Worm (Caenorhabditis elegans): Measurements from ENCODE around the gene D1054.10.

D1054.10 gene

ce11 chrV:10792775-10793174 is at the start of gene D1054.10:
Gene D1054.10 (minus strand): TSS chrV:10792875.
- TF ChIP-seq unc-39 (tag; optimal IDR thresholded peaks at IDR 0.05) (no peak), flh-1 (GFP tag; optimal IDR thresholded peaks at IDR 0.05) (no peak), mab-5 (tag; optimal IDR thresholded peaks at IDR 0.05) (no peak), drap-1 (GFP tag; optimal IDR thresholded peaks at IDR 0.05) (no peak), unc-62 (GFP tag; optimal IDR thresholded peaks at IDR 0.05) (no peak), M03D4.4 (tag; optimal IDR thresholded peaks at IDR 0.05) (no peak), ztf-11 (tag; optimal IDR thresholded peaks at IDR 0.05) (no peak), snpc-4 (tag; optimal IDR thresholded peaks at IDR 0.05) (no peak), lsy-2 (tag; optimal IDR thresholded peaks at IDR 0.05) (no peak), lin-32 (GFP tag; optimal IDR thresholded peaks at IDR 0.05) (no peak), zip-8 (tag; optimal IDR thresholded peaks at IDR 0.05) (no peak)

ce11 chrV:10839398-10839797 is 46.7 kb upstream of the D1054.10 start:
- TF ChIP-seq M03D4.4 (tag; optimal IDR thresholded peaks at IDR 0.05): no peak
- TF ChIP-seq ces-1 (GFP tag; optimal IDR thresholded peaks at IDR 0.05): peak; percentile 75

ce11 chrV:10838204-10838603 is 45.5 kb upstream of the D1054.10 start:
- TF ChIP-seq cnd-1 (tag; optimal IDR thresholded peaks at IDR 0.05) (no peak), nhr-28 (tag; optimal IDR thresholded peaks at IDR 0.05) (no peak), ham-2 (GFP tag; optimal IDR thresholded peaks at IDR 0.05) (no peak), nhr-12 (tag; optimal IDR thresholded peaks at IDR 0.05) (no peak), M03D4.4 (tag; optimal IDR thresholded peaks at IDR 0.05) (no peak), lin-32 (GFP tag; optimal IDR thresholded peaks at IDR 0.05) (no peak), pha-4 (tag; optimal IDR thresholded peaks at IDR 0.05) (no peak), elt-1 (tag; optimal IDR thresholded peaks at IDR 0.05; ENCODE audit: borderline replicate concordance, insufficient read depth) (no peak), snpc-4 (tag; optimal IDR thresholded peaks at IDR 0.05) (no peak), sem-2 (GFP tag; optimal IDR thresholded peaks at IDR 0.05) (no peak), lsy-2 (tag; optimal IDR thresholded peaks at IDR 0.05) (no peak), unc-120 (tag; optimal IDR thresholded peaks at IDR 0.05; ENCODE audit: poor library complexity, severe bottlenecking) (no peak), ztf-11 (tag; optimal IDR thresholded peaks at IDR 0.05) (no peak), unc-62 (GFP tag; optimal IDR thresholded peaks at IDR 0.05) (no peak), drap-1 (GFP tag; optimal IDR thresholded peaks at IDR 0.05) (no peak), tbx-8 (GFP tag; optimal IDR thresholded peaks at IDR 0.05) (no peak), nhr-2 (tag; optimal IDR thresholded peaks at IDR 0.05) (no peak), mep-1 (tag; optimal IDR thresholded peaks at IDR 0.05) (no peak)

ce11 chrV:10834682-10835219 is 42.1 kb upstream of the D1054.10 start:
- TF ChIP-seq ces-1 (GFP tag; optimal IDR thresholded peaks at IDR 0.05) (peak; percentile 54), sem-2 (GFP tag; optimal IDR thresholded peaks at IDR 0.05) (no peak), drap-1 (GFP tag; optimal IDR thresholded peaks at IDR 0.05) (no peak), mab-5 (tag; optimal IDR thresholded peaks at IDR 0.05) (no peak), ceh-43 (GFP tag; optimal IDR thresholded peaks at IDR 0.05) (no peak)

DNA sequence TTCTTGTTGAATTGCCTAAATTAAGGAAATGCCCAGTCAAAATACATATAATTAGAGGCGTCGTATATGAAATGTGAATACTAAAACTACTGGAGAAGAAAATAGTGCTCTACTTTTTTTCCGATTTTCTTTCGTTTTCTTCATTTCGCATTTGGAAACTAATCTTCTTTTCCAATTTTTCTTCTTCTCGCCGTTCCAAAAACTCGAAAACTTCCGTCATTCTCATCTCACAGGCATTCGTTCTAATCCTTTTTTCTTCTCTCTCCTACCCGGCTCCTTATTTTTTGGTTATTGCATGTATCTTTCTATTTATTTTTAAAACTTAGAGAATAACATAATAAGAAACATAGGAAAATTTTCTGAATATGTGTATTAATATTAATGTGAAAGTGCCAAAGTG is 40.2 kb upstream of the D1054.10 start:
- TF ChIP-seq bed-3 (GFP tag; optimal IDR thresholded peaks at IDR 0.05) (no peak), snpc-4 (tag; optimal IDR thresholded peaks at IDR 0.05) (no peak), blmp-1 (tag; optimal IDR thresholded peaks at IDR 0.05) (no peak), pha-4 (tag; optimal IDR thresholded peaks at IDR 0.05) (no peak), nhr-76 (tag; optimal IDR thresholded peaks at IDR 0.05) (no peak), elt-1 (tag; optimal IDR thresholded peaks at IDR 0.05; ENCODE audit: borderline replicate concordance, insufficient read depth) (no peak), nhr-12 (tag; optimal IDR thresholded peaks at IDR 0.05) (no peak), cnd-1 (tag; optimal IDR thresholded peaks at IDR 0.05) (no peak), ceh-39 (tag; optimal IDR thresholded peaks at IDR 0.05) (no peak), lsy-2 (tag; optimal IDR thresholded peaks at IDR 0.05) (no peak), ztf-11 (tag; optimal IDR thresholded peaks at IDR 0.05) (no peak), lin-13 (tag; optimal IDR thresholded peaks at IDR 0.05) (no peak), unc-62 (GFP tag; optimal IDR thresholded peaks at IDR 0.05) (no peak), unc-39 (tag; optimal IDR thresholded peaks at IDR 0.05) (no peak)

DNA sequence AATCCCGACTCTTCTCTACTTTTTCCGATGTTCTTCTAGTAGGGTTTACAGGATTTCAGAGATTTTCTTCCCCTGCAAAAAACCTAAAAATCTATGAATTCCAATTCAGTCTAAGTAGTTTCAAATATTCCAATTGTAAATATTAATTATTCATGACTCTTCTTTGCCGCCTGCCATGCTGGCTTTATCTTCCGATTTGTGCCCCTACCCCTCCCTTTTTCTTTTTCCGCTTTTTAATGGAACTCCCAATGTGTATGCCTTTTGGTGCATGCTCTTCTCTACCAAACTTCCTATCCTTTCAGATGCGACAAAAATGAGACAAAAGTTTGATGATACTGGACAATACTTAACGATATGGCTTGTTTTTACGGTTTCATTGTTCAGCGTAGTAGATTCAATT is 32.0 kb upstream of the D1054.10 start, which contains the start of gene nrx-1:
Gene nrx-1, plus strand, starts transcription at position 301 of the 400 bp plus-strand sequence.
- TF ChIP-seq ceh-39 (tag; optimal IDR thresholded peaks at IDR 0.05): no peak
